Fruit fly (Drosophila melanogaster) whole organism, embryonic: ENCODE data around the gene CG18766.

ENCODE experiments used
- CG10274 ChIP-seq: fragments of 200-800 bp; sonication (Bioruptor generic); optimal IDR thresholded peaks from 3 replicates; lab custom pipeline; 2017; ENCODE audit warnings: missing biosample characterization, mild to moderate bottlenecking, missing genetic modification characterization
- CG10431 ChIP-seq: fragments of 200-800 bp; sonication (Bioruptor generic); optimal IDR thresholded peaks from 3 replicates; lab custom pipeline; 2018; ENCODE audit warnings: missing biosample characterization, mild to moderate bottlenecking, missing genetic modification characterization
- CG11695 ChIP-seq: fragments of 200-800 bp; sonication (Bioruptor generic); IDR thresholded peaks from 3 replicates; pipeline ENCODE4 v1.3.6; 2022; ENCODE audit warnings: missing biosample characterization, missing genetic modification characterization
- CG12391 ChIP-seq: fragments of 200-800 bp; sonication (Bioruptor generic); optimal IDR thresholded peaks from 3 replicates; lab custom pipeline; 2018; ENCODE audit warnings: missing biosample characterization, mild to moderate bottlenecking, missing genetic modification characterization, moderate library complexity
- CG13287 ChIP-seq: fragments of 200-800 bp; sonication (Bioruptor generic); IDR thresholded peaks from 2 replicates; pipeline ENCODE4 v1.3.6; 2022; ENCODE audit warnings: missing biosample characterization, missing genetic modification characterization; ENCODE audit not compliant: partially characterized antibody
- CG14710 ChIP-seq: fragments of 200-800 bp; sonication (Bioruptor generic); optimal IDR thresholded peaks from 3 replicates; lab custom pipeline; 2019; ENCODE audit warnings: missing biosample characterization, mild to moderate bottlenecking, missing genetic modification characterization, moderate library complexity
- CG14965 ChIP-seq: fragments of 200-800 bp; sonication (Bioruptor generic); optimal IDR thresholded peaks from 2 replicates; lab custom pipeline; 2016; ENCODE audit warnings: missing biosample characterization, missing genetic modification characterization, borderline replicate concordance
- CG5180 ChIP-seq: fragments of 200-800 bp; sonication (Bioruptor generic); optimal IDR thresholded peaks from 3 replicates; lab custom pipeline; 2017; ENCODE audit warnings: missing biosample characterization, missing genetic modification characterization, mild to moderate bottlenecking, moderate library complexity, missing genetic modification reagents
- CG6791 ChIP-seq: fragments of 200-800 bp; sonication (Bioruptor generic); IDR thresholded peaks from 3 replicates; pipeline ENCODE4 v1.3.6; 2022; ENCODE audit warnings: missing biosample characterization, missing genetic modification characterization; ENCODE audit not compliant: partially characterized antibody
- CG7271 ChIP-seq: fragments of 200-800 bp; sonication (Bioruptor generic); optimal IDR thresholded peaks from 2 replicates; lab custom pipeline; 2018; ENCODE audit warnings: missing biosample characterization, mild to moderate bottlenecking, missing genetic modification characterization, moderate library complexity
- CG7963 ChIP-seq: fragments of 200-800 bp; sonication (Bioruptor generic); IDR thresholded peaks from 3 replicates; pipeline ENCODE4 v1.3.6; 2022; ENCODE audit warnings: missing biosample characterization, missing genetic modification characterization; ENCODE audit not compliant: partially characterized antibody
- Drgx ChIP-seq: fragments of 200-800 bp; sonication (Bioruptor generic); IDR thresholded peaks from 2 replicates; pipeline ENCODE4 v1.3.6; 2022; ENCODE audit warnings: missing biosample characterization, missing genetic modification characterization
- Ets65A ChIP-seq: fragments of 200-800 bp; sonication (Bioruptor generic); peaks from one replicate; lab custom pipeline; 2016; ENCODE audit warnings: missing biosample characterization, missing genetic modification characterization
- Jarid2 ChIP-seq: fragments of 200-800 bp; sonication (Bioruptor generic); optimal IDR thresholded peaks from 3 replicates; lab custom pipeline; 2017; ENCODE audit warnings: mild to moderate bottlenecking, missing biosample characterization, missing genetic modification reagents, missing genetic modification characterization
- Med ChIP-seq: fragments of 200-800 bp; sonication (Bioruptor generic); peaks from one replicate; lab custom pipeline; 2016; ENCODE audit warnings: missing biosample characterization, missing genetic modification characterization, mild to moderate bottlenecking, inconsistent platforms, moderate library complexity
- TFAM ChIP-seq: fragments of 200-800 bp; sonication (Bioruptor generic); optimal IDR thresholded peaks from 2 replicates; lab custom pipeline; 2017; ENCODE audit warnings: missing biosample characterization, missing genetic modification characterization, inconsistent platforms
- Trl ChIP-seq, 3 experiments: fragments of >200 bp in 2 of 3; fragments of 200-800 bp in 1 of 3; sonication (Bioruptor generic) in 1 of 3; optimal IDR thresholded peaks; 2 replicates in 1 of 3; 3 replicates in 2 of 3; lab custom pipeline; 2016 to 2017; ENCODE audit warnings: missing biosample characterization in 1 of 3, missing genetic modification characterization in 1 of 3
- chinmo ChIP-seq: fragments of 200-800 bp; sonication (Bioruptor generic); IDR thresholded peaks from 4 replicates; pipeline ENCODE4 v1.3.6; 2022; ENCODE audit warnings: missing biosample characterization, missing genetic modification characterization; ENCODE audit not compliant: partially characterized antibody
- fd64A ChIP-seq: fragments of 200-800 bp; sonication (Bioruptor generic); optimal IDR thresholded peaks from 3 replicates; lab custom pipeline; 2018; ENCODE audit warnings: missing biosample characterization, mild to moderate bottlenecking, missing genetic modification characterization
- ken ChIP-seq: fragments of 200-800 bp; sonication (Bioruptor generic); IDR thresholded peaks from 3 replicates; pipeline ENCODE4 v1.3.6; 2022; ENCODE audit warnings: missing biosample characterization, missing genetic modification characterization
- mld ChIP-seq: fragments of 200-800 bp; sonication (Bioruptor generic); IDR thresholded peaks from 3 replicates; pipeline ENCODE4 v1.3.6; 2022; ENCODE audit warnings: missing biosample characterization, missing genetic modification characterization; ENCODE audit not compliant: partially characterized antibody
- slbo ChIP-seq: fragments of 200-800 bp; sonication (Bioruptor generic); IDR thresholded peaks from 2 replicates; pipeline ENCODE4 v1.3.6; 2022; ENCODE audit warnings: missing biosample characterization, missing genetic modification characterization
- sna ChIP-seq: fragments of 200-800 bp; sonication (Bioruptor generic); IDR thresholded peaks from 2 replicates; pipeline ENCODE4 v1.3.6; 2022; ENCODE audit warnings: missing biosample characterization, missing genetic modification characterization; ENCODE audit not compliant: partially characterized antibody

The CG18766 gene

dm6 chr3R:27194106-27194505, 50.9 kb downstream of the CG18766 start, which contains the start of gene Ser (continued):
- TF ChIP-seq TFAM (GFP tag; lab: Kevin White, UChicago) = no peak
- TF ChIP-seq fd64A (GFP tag; lab: Kevin White, UChicago) = no peak
- peak; percentile 30; the same call in 1 of the 2 replicates for TF ChIP-seq CG13287 (GFP tag; lab: Robert Waterston, UW)
- 0 out of 2 replicates have a peak, but pooled peaks have one; percentile 21 for TF ChIP-seq slbo (GFP tag; lab: Robert Waterston, UW)
- TF ChIP-seq ken (GFP tag; lab: Robert Waterston, UW) = no peak
- TF ChIP-seq mld (GFP tag; lab: Robert Waterston, UW) = no peak
- TF ChIP-seq CG14965 (GFP tag; lab: Kevin White, UChicago) = no peak
- TF ChIP-seq CG7963 (GFP tag; lab: Robert Waterston, UW) = no peak
- peak; percentile 58; the same call in 1 of the 2 replicates for TF ChIP-seq sna (GFP tag; lab: Robert Waterston, UW)
- TF ChIP-seq CG10431 (GFP tag; lab: Kevin White, UChicago) = peak; percentile 2
- no peak for TF ChIP-seq CG11695 (GFP tag; lab: Robert Waterston, UW)
- TF ChIP-seq Med = peak; percentile 22
- peak; percentile 86 for TF ChIP-seq Jarid2
- TF ChIP-seq CG6791 (GFP tag; lab: Robert Waterston, UW) = 0 out of 3 replicates have a peak, but pooled peaks have one; percentile 4
- TF ChIP-seq chinmo (GFP tag; lab: Robert Waterston, UW) = peak; percentile 81; the same call in 1 of the 4 replicates
- peak; percentile 59 to 83 for TF ChIP-seq Trl (optimal IDR thresholded peaks at IDR 0.05; lab: Kevin White, UChicago)
- TF ChIP-seq Trl (GFP tag; optimal IDR thresholded peaks at IDR 0.05; lab: Kevin White, UChicago) = no peak
- TF ChIP-seq CG14710 (tag; lab: Kevin White, UChicago) = no peak
- no peak for TF ChIP-seq CG7271
- TF ChIP-seq CG10274 (GFP tag; lab: Kevin White, UChicago) = no peak
- peak; percentile 82 for TF ChIP-seq Ets65A (GFP tag; lab: Kevin White, UChicago)
- TF ChIP-seq CG5180 = peak; percentile 5

dm6 chr3R:27193079-27193478, 52.0 kb downstream of the CG18766 start:
- no peak for TF ChIP-seq CG12391 (tag; lab: Kevin White, UChicago)
- TF ChIP-seq Drgx (GFP tag; lab: Robert Waterston, UW) = peak; percentile 50; the same call in 1 of the 2 replicates
